Worm (Caenorhabditis elegans) whole organism, young adult: ENCODE measurements around the gene nhr-172.

Source experiments
- B0261.1 ChIP-seq: sonication (generic microtip); optimal IDR thresholded peaks from 2 replicates; lab custom pipeline; 2016; ENCODE audit warnings: mild to moderate bottlenecking, missing genetic modification characterization, moderate library complexity, missing compliant biosample characterization
- F10E7.11 ChIP-seq: sonication (generic microtip); optimal IDR thresholded peaks from 2 replicates; lab custom pipeline; 2017; ENCODE audit warnings: mild to moderate bottlenecking, missing genetic modification characterization, moderate library complexity, missing compliant biosample characterization
- F57A8.1 ChIP-seq: fragments of 200-800 bp; sonication (Bioruptor generic); optimal IDR thresholded peaks from 2 replicates; lab custom pipeline; 2018; ENCODE audit warnings: mild to moderate bottlenecking, missing genetic modification characterization, moderate library complexity, missing compliant biosample characterization
- egl-18 ChIP-seq: fragments of 200-800 bp; sonication (Bioruptor generic); IDR thresholded peaks from 2 replicates; pipeline ENCODE4 v1.3.6; 2022; ENCODE audit warnings: missing genetic modification reagents, missing genetic modification characterization, missing compliant biosample characterization
- hmg-1.2 ChIP-seq: fragments of 200-800 bp; sonication (Bioruptor generic); IDR thresholded peaks from 2 replicates; pipeline ENCODE4 v1.3.6; 2022; ENCODE audit warnings: missing genetic modification reagents, missing genetic modification characterization, missing compliant biosample characterization
- hmg-20 ChIP-seq: fragments of 200-800 bp; sonication (Bioruptor generic); IDR thresholded peaks from 2 replicates; pipeline ENCODE4 v1.3.6; 2022; ENCODE audit warnings: missing genetic modification reagents, missing genetic modification characterization, missing compliant biosample characterization
- hsf-1 ChIP-seq: fragments of 200-800 bp; sonication (Bioruptor generic); IDR thresholded peaks from 2 replicates; pipeline ENCODE4 v1.3.6; 2022; ENCODE audit warnings: missing genetic modification reagents, missing genetic modification characterization, missing compliant biosample characterization
- mes-4 ChIP-seq: sonication (generic microtip); optimal IDR thresholded peaks from 2 replicates; lab custom pipeline; 2016; ENCODE audit warnings: missing genotype, missing genetic modification characterization, missing compliant biosample characterization
- nhr-120 ChIP-seq: fragments of 200-800 bp; sonication (Bioruptor generic); IDR thresholded peaks from 2 replicates; pipeline ENCODE4 v1.3.6; 2022; ENCODE audit warnings: missing genetic modification characterization, missing compliant biosample characterization
- nhr-179 ChIP-seq: sonication (generic microtip); optimal IDR thresholded peaks from 2 replicates; lab custom pipeline; 2016; ENCODE audit warnings: mild to moderate bottlenecking, missing genetic modification characterization, missing compliant biosample characterization
- nhr-27 ChIP-seq: fragments of 200-800 bp; sonication (Bioruptor generic); optimal IDR thresholded peaks from 2 replicates; lab custom pipeline; 2018; ENCODE audit warnings: mild to moderate bottlenecking, missing genetic modification characterization, moderate library complexity, missing compliant biosample characterization
- sptf-2 ChIP-seq: fragments of 200-800 bp; sonication (Bioruptor generic); optimal IDR thresholded peaks from 2 replicates; lab custom pipeline; 2018; ENCODE audit warnings: mild to moderate bottlenecking, missing genetic modification characterization, missing compliant biosample characterization
- xnd-1 ChIP-seq: sonication (generic microtip); optimal IDR thresholded peaks from 2 replicates; lab custom pipeline; 2016; ENCODE audit warnings: missing genotype, missing genetic modification reagents, missing genetic modification characterization, missing compliant biosample characterization
- ztf-18 ChIP-seq: sonication (generic microtip); optimal IDR thresholded peaks from 2 replicates; lab custom pipeline; 2016; ENCODE audit warnings: missing genotype, mild to moderate bottlenecking, missing genetic modification characterization, missing compliant biosample characterization

- TF ChIP-seq B0261.1 (tag; lab: Kevin White, UChicago), result no peak
- no peak for TF ChIP-seq nhr-27 (tag; lab: Kevin White, UChicago)
- no peak for TF ChIP-seq sptf-2
- no peak for TF ChIP-seq mes-4 (tag; lab: Kevin White, UChicago)
- no peak for TF ChIP-seq nhr-179
- no peak for TF ChIP-seq xnd-1 (tag; lab: Kevin White, UChicago)
- no peak for TF ChIP-seq hmg-1.2
- no peak for TF ChIP-seq egl-18 (GFP tag; lab: Robert Waterston, UW)
- no peak for TF ChIP-seq F57A8.1 (GFP tag; lab: Kevin White, UChicago)
- TF ChIP-seq hmg-20 (GFP tag; lab: Robert Waterston, UW), result no peak
- no peak for TF ChIP-seq nhr-120 (GFP tag; lab: Robert Waterston, UW)
- TF ChIP-seq hsf-1, result no peak
- TF ChIP-seq ztf-18 (tag; lab: Kevin White, UChicago), result no peak
- TF ChIP-seq F10E7.11, result no peak
Observed at ce11 chrV:7485000-7485399, 23.8 kb upstream of the nhr-172 start, which contains the start of gene srbc-8.
